Worm (Caenorhabditis elegans) whole organism, L4 larva: ENCODE measurements around the gene mtrr-1.

Source experiments
- F44E2.7 ChIP-seq: fragments of 200-800 bp; sonication (Bioruptor generic); IDR thresholded peaks from 2 replicates; pipeline ENCODE4 v2.1.2; 2022; ENCODE audit warnings: missing genetic modification characterization, missing compliant biosample characterization
- T20F7.1 ChIP-seq: fragments of 200-800 bp; sonication (Bioruptor generic); optimal IDR thresholded peaks from 2 replicates; lab custom pipeline; 2018; ENCODE audit warnings: mild to moderate bottlenecking, missing genetic modification characterization, missing compliant biosample characterization
- T26A8.4 ChIP-seq: fragments of 200-800 bp; sonication (Bioruptor generic); IDR thresholded peaks from 2 replicates; pipeline ENCODE4 v1.3.6; 2022; ENCODE audit warnings: missing genetic modification characterization, missing compliant biosample characterization
- Y48G9A.11 ChIP-seq: fragments of 200-800 bp; sonication (Bioruptor generic); IDR thresholded peaks from 2 replicates; pipeline ENCODE4 v1.3.6; 2022; ENCODE audit warnings: missing genetic modification reagents, missing genetic modification characterization, missing compliant biosample characterization
- ZK337.2 ChIP-seq: fragments of 200-800 bp; sonication (Bioruptor generic); IDR thresholded peaks from 2 replicates; pipeline ENCODE4 v1.3.6; 2022; ENCODE audit warnings: missing genetic modification reagents, missing genetic modification characterization, missing compliant biosample characterization
- aha-1 ChIP-seq: fragments of 150-350 bp; peaks from one replicate; lab custom pipeline; 2014; ENCODE audit warnings: missing biosample characterization, missing genetic modification characterization
- ama-1 ChIP-seq: fragments of 150-350 bp; optimal IDR thresholded peaks from 2 replicates; lab custom pipeline; 2014; ENCODE audit warnings: inconsistent platforms, mixed read lengths
- ceh-28 ChIP-seq: fragments of 150-350 bp; optimal IDR thresholded peaks from 2 replicates; lab custom pipeline; 2014; ENCODE audit warnings: missing biosample characterization, missing genetic modification reagents, missing genetic modification characterization
- daf-16 ChIP-seq, 3 experiments: sonication (generic microtip); optimal IDR thresholded peaks; 2 replicates each; lab custom pipeline; 2016 to 2017; ENCODE audit warnings: missing genetic modification characterization in 3 of 3, missing genetic modification reagents in 3 of 3, mild to moderate bottlenecking in 2 of 3, missing compliant biosample characterization in 2 of 3, missing biosample characterization in 1 of 3, moderate library complexity in 1 of 3
- daf-19 ChIP-seq: fragments of 200-800 bp; sonication (Bioruptor generic); conservative IDR thresholded peaks from 2 replicates; pipeline ENCODE4 v1.3.6; 2022; ENCODE audit warnings: missing genetic modification characterization, missing compliant biosample characterization
- dmd-6 ChIP-seq: fragments of 200-800 bp; sonication (Bioruptor generic); IDR thresholded peaks from 2 replicates; pipeline ENCODE4 v1.3.6; 2022; ENCODE audit warnings: missing genetic modification reagents, missing genetic modification characterization, missing compliant biosample characterization
- dmd-8 ChIP-seq: fragments of 200-800 bp; sonication (Bioruptor generic); IDR thresholded peaks from 2 replicates; pipeline ENCODE4 v1.3.6; 2022; ENCODE audit warnings: missing genetic modification characterization, missing compliant biosample characterization
- dmd-9 ChIP-seq: fragments of 200-800 bp; sonication (Bioruptor generic); IDR thresholded peaks from 2 replicates; pipeline ENCODE4 v1.3.6; 2022; ENCODE audit warnings: missing genetic modification reagents, missing genetic modification characterization, missing compliant biosample characterization
- fos-1 ChIP-seq: fragments of 150-350 bp; optimal IDR thresholded peaks from 2 replicates; lab custom pipeline; 2014; ENCODE audit warnings: missing biosample characterization, missing genetic modification characterization
- gei-8 ChIP-seq: fragments of 200-800 bp; sonication (Bioruptor generic); optimal IDR thresholded peaks from 2 replicates; lab custom pipeline; 2018; ENCODE audit warnings: mild to moderate bottlenecking, missing genetic modification characterization, missing compliant biosample characterization
- hlh-11 ChIP-seq: fragments of 200-800 bp; sonication (Bioruptor generic); optimal IDR thresholded peaks from 2 replicates; lab custom pipeline; 2018; ENCODE audit warnings: mild to moderate bottlenecking, missing genetic modification characterization, missing compliant biosample characterization
- hlh-30 ChIP-seq: sonication (generic microtip); optimal IDR thresholded peaks from 2 replicates; lab custom pipeline; 2017; ENCODE audit warnings: antibody characterized with exemption, mild to moderate bottlenecking, missing genetic modification characterization, missing compliant biosample characterization; ENCODE audit not compliant: insufficient read depth
- lim-7 ChIP-seq: fragments of 200-800 bp; sonication (Bioruptor generic); IDR thresholded peaks from 2 replicates; pipeline ENCODE4 v1.3.6; 2022; ENCODE audit warnings: missing genetic modification characterization, missing compliant biosample characterization
- lin-1 ChIP-seq: fragments of 200-800 bp; sonication (Bioruptor generic); IDR thresholded peaks from 2 replicates; pipeline ENCODE4 v1.3.6; 2022; ENCODE audit warnings: missing genetic modification reagents, missing genetic modification characterization, missing compliant biosample characterization
- lin-38 ChIP-seq: fragments of 200-800 bp; sonication (Bioruptor generic); IDR thresholded peaks from 2 replicates; pipeline ENCODE4 v1.3.6; 2022; ENCODE audit warnings: missing genetic modification reagents, missing genetic modification characterization, missing compliant biosample characterization
- lsy-2 ChIP-seq, 2 experiments: fragments of 150-350 bp in 1 of 2; sonication (generic microtip) in 1 of 2; optimal IDR thresholded peaks; 2 replicates each; lab custom pipeline; 2014 to 2017; ENCODE audit warnings: missing biosample characterization in 2 of 2, missing genetic modification characterization in 2 of 2
- mdl-1 ChIP-seq, 2 experiments: fragments of 150-350 bp in 1 of 2; sonication (generic microtip) in 1 of 2; optimal IDR thresholded peaks; 2 replicates each; lab custom pipeline; 2014 to 2017; ENCODE audit warnings: missing biosample characterization in 2 of 2, missing genetic modification characterization in 2 of 2
- mdt-29 ChIP-seq: fragments of 200-800 bp; sonication (Bioruptor generic); IDR thresholded peaks from 2 replicates; pipeline ENCODE4 v1.3.6; 2022; ENCODE audit warnings: missing genetic modification reagents, missing genetic modification characterization, missing compliant biosample characterization
- mes-2 ChIP-seq: sonication (generic microtip); optimal IDR thresholded peaks from 2 replicates; lab custom pipeline; 2016; ENCODE audit warnings: missing genotype, mild to moderate bottlenecking, missing genetic modification characterization, missing compliant biosample characterization; ENCODE audit not compliant: poor library complexity, severe bottlenecking
- mxl-2 ChIP-seq: fragments of 200-800 bp; sonication (Bioruptor generic); conservative IDR thresholded peaks from 2 replicates; pipeline ENCODE4 v1.3.6; 2022; ENCODE audit warnings: missing genetic modification reagents, missing genetic modification characterization, missing compliant biosample characterization
- nhr-10 ChIP-seq: fragments of 150-350 bp; optimal IDR thresholded peaks from 2 replicates; lab custom pipeline; 2014; ENCODE audit warnings: missing biosample characterization, missing genetic modification characterization
- nhr-25 ChIP-seq: sonication (generic microtip); optimal IDR thresholded peaks from 2 replicates; lab custom pipeline; 2017; ENCODE audit warnings: missing genetic modification characterization, mild to moderate bottlenecking, missing compliant biosample characterization, antibody characterized with exemption, moderate library complexity, borderline replicate concordance; ENCODE audit not compliant: insufficient read depth
- nhr-48 ChIP-seq: sonication (generic microtip); optimal IDR thresholded peaks from 2 replicates; lab custom pipeline; 2016; ENCODE audit warnings: mild to moderate bottlenecking, missing genetic modification characterization, missing compliant biosample characterization
- nhr-6 ChIP-seq: fragments of 150-350 bp; optimal IDR thresholded peaks from 2 replicates; lab custom pipeline; 2014; ENCODE audit warnings: missing biosample characterization, missing genetic modification characterization
- pha-4 ChIP-seq, 2 experiments: fragments of 150-350 bp in 1 of 2; fragments of 200-800 bp in 1 of 2; sonication (Bioruptor generic) in 1 of 2; IDR thresholded peaks in 1 of 2; optimal IDR thresholded peaks in 1 of 2; 2 replicates each; pipeline versions ENCODE4 v1.3.6 to Lab custom; 2014 to 2022; ENCODE audit warnings: missing genetic modification characterization in 2 of 2, missing genetic modification reagents in 2 of 2, missing biosample characterization in 1 of 2, missing compliant biosample characterization in 1 of 2
- php-3 ChIP-seq: fragments of 200-800 bp; sonication (Bioruptor generic); IDR thresholded peaks from 2 replicates; pipeline ENCODE4 v1.3.6; 2022; ENCODE audit warnings: missing genetic modification reagents, missing genetic modification characterization, missing compliant biosample characterization
- pqm-1 ChIP-seq: sonication (generic microtip); optimal IDR thresholded peaks from 2 replicates; lab custom pipeline; 2017; ENCODE audit warnings: missing biosample characterization, missing genetic modification characterization
- set-16 ChIP-seq: fragments of 200-800 bp; sonication (Bioruptor generic); IDR thresholded peaks from 2 replicates; pipeline ENCODE4 v1.3.6; 2022; ENCODE audit warnings: missing genetic modification reagents, missing genetic modification characterization, missing compliant biosample characterization
- skn-1 ChIP-seq: fragments of 150-350 bp; optimal IDR thresholded peaks from 2 replicates; lab custom pipeline; 2014; ENCODE audit warnings: missing biosample characterization, missing genetic modification characterization
- snpc-1.2 ChIP-seq: fragments of 200-800 bp; sonication (Bioruptor generic); IDR thresholded peaks from 2 replicates; pipeline ENCODE4 v1.3.6; 2022; ENCODE audit warnings: missing genetic modification reagents, missing genetic modification characterization, missing compliant biosample characterization
- spr-3 ChIP-seq: fragments of 200-800 bp; sonication (Bioruptor generic); optimal IDR thresholded peaks from 2 replicates; lab custom pipeline; 2018; ENCODE audit warnings: mild to moderate bottlenecking, missing genetic modification characterization, missing compliant biosample characterization
- tag-97 ChIP-seq: fragments of 200-800 bp; sonication (Bioruptor generic); IDR thresholded peaks from 2 replicates; pipeline ENCODE4 v1.3.6; 2022; ENCODE audit warnings: missing genetic modification characterization, missing compliant biosample characterization
- tra-1 ChIP-seq: fragments of 200-800 bp; sonication (Bioruptor generic); IDR thresholded peaks from 2 replicates; pipeline ENCODE4 v1.3.6; 2022; ENCODE audit warnings: missing genetic modification reagents, missing genetic modification characterization, missing compliant biosample characterization
- unc-62 ChIP-seq, 3 experiments: fragments of 150-350 bp in 1 of 3; sonication (generic microtip); optimal IDR thresholded peaks in 2 of 3; peaks in 1 of 3; 1 replicate in 1 of 3; 2 replicates in 2 of 3; lab custom pipeline; 2014 to 2017; ENCODE audit warnings: missing biosample characterization in 3 of 3, missing genetic modification characterization in 3 of 3, missing genetic modification reagents in 3 of 3, missing genotype in 1 of 3
- vab-7 ChIP-seq: fragments of 200-800 bp; sonication (Bioruptor generic); IDR thresholded peaks from 2 replicates; pipeline ENCODE4 v1.3.6; 2022; ENCODE audit warnings: missing genetic modification reagents, missing genetic modification characterization, missing compliant biosample characterization
- zfp-2 ChIP-seq: sonication (generic microtip); optimal IDR thresholded peaks from 2 replicates; lab custom pipeline; 2016; ENCODE audit warnings: mild to moderate bottlenecking, missing genetic modification characterization, missing compliant biosample characterization
- zfp-3 ChIP-seq: fragments of 200-800 bp; sonication (Bioruptor generic); conservative IDR thresholded peaks from 2 replicates; pipeline ENCODE4 v1.3.6; 2022; ENCODE audit warnings: missing genetic modification reagents, missing genetic modification characterization, missing compliant biosample characterization
- ztf-7 ChIP-seq: fragments of 150-350 bp; optimal IDR thresholded peaks from 2 replicates; lab custom pipeline; 2014; ENCODE audit warnings: missing biosample characterization, missing genetic modification characterization

Gene mtrr-1

ce11 chrII:9283668-9284357 lies 2.0 kb upstream of the mtrr-1 start (continued):
- TF ChIP-seq T20F7.1 (peak; percentile 62), daf-19 (no peak), pha-4 (GFP tag; IDR thresholded peaks at IDR 0.05; lab: Robert Waterston, UW) (peak; percentile 59; the same call in 1 of the 2 replicates), pha-4 (tag; optimal IDR thresholded peaks at IDR 0.05; lab: Kevin White, UChicago) (no peak), skn-1 (tag; lab: Kevin White, UChicago) (no peak), zfp-3 (GFP tag; lab: Robert Waterston, UW) (peak; percentile 67; the same call in 1 of the 2 replicates), Y48G9A.11 (GFP tag; lab: Robert Waterston, UW) (0 out of 2 replicates have a peak, but pooled peaks have one; percentile 25), unc-62 (GFP tag; optimal IDR thresholded peaks at IDR 0.05 in 1 of 2; lab: Kevin White, UChicago) (peak in 1 of 2 experiments; percentile 99), unc-62 (tag; optimal IDR thresholded peaks at IDR 0.05; lab: Kevin White, UChicago) (no peak), php-3 (peak; percentile 89), mdt-29 (GFP tag; lab: Robert Waterston, UW) (peak; percentile 53; the same call in 1 of the 2 replicates), spr-3 (GFP tag; lab: Kevin White, UChicago) (peak; percentile 20), nhr-48 (tag; lab: Kevin White, UChicago) (peak; percentile 74), nhr-10 (tag; lab: Kevin White, UChicago) (peak; percentile 19), ZK337.2 (no peak), lin-38 (GFP tag; lab: Robert Waterston, UW) (0 out of 2 replicates have a peak, but pooled peaks have one; percentile 12), tra-1 (GFP tag; lab: Robert Waterston, UW) (peak; percentile 50; the same call in 1 of the 2 replicates), mxl-2 (peak; percentile 63; the same call in 1 of the 2 replicates), lin-1 (GFP tag; lab: Robert Waterston, UW) (peak; percentile 71), mdl-1 (tag; optimal IDR thresholded peaks at IDR 0.05; lab: Kevin White, UChicago) (peak; percentile 70 to 96), dmd-6 (GFP tag; lab: Robert Waterston, UW) (peak; percentile 97), hlh-30 (tag; lab: Kevin White, UChicago) (peak; percentile 96), lim-7 (no peak), ztf-7 (peak; percentile 14), gei-8 (GFP tag; lab: Kevin White, UChicago) (no peak)

ce11 chrII:9284358-9285170 lies 1.2 kb upstream of the mtrr-1 start:
- TF ChIP-seq zfp-2 (tag; lab: Kevin White, UChicago) (no peak), fos-1 (tag; lab: Kevin White, UChicago) (no peak), F44E2.7 (GFP tag; lab: Robert Waterston, UW) (no peak), php-3 (peak; percentile 33; the same call in 1 of the 2 replicates), unc-62 (GFP tag; optimal IDR thresholded peaks at IDR 0.05 in 1 of 2; lab: Kevin White, UChicago) (peak; percentile 38 to 97), unc-62 (tag; optimal IDR thresholded peaks at IDR 0.05; lab: Kevin White, UChicago) (no peak), snpc-1.2 (GFP tag; lab: Robert Waterston, UW) (no peak), daf-16 (GFP tag; optimal IDR thresholded peaks at IDR 0.05; lab: Kevin White, UChicago) (no peak), daf-16 (tag; optimal IDR thresholded peaks at IDR 0.05; lab: Kevin White, UChicago) (peak; percentile 46), aha-1 (tag; lab: Kevin White, UChicago) (peak; percentile 76), set-16 (no peak), pqm-1 (peak; percentile 80), dmd-9 (GFP tag; lab: Robert Waterston, UW) (no peak), lsy-2 (tag; optimal IDR thresholded peaks at IDR 0.05; lab: Kevin White, UChicago) (peak in 1 of 2 experiments; percentile 52), ceh-28 (no peak), ama-1 (peak; percentile 76), mdl-1 (tag; optimal IDR thresholded peaks at IDR 0.05; lab: Kevin White, UChicago) (no peak), dmd-8 (no peak), hlh-11 (tag; lab: Kevin White, UChicago) (peak; percentile 16), lin-1 (GFP tag; lab: Robert Waterston, UW) (peak; percentile 13; the same call in 1 of the 2 replicates), nhr-6 (no peak), hlh-30 (tag; lab: Kevin White, UChicago) (no peak), nhr-25 (peak; percentile 24), tag-97 (GFP tag; lab: Robert Waterston, UW) (no peak), mes-2 (tag; lab: Kevin White, UChicago) (peak; percentile 51), T26A8.4 (GFP tag; lab: Robert Waterston, UW) (no peak; the same call in 1 of the 2 replicates), vab-7 (GFP tag; lab: Robert Waterston, UW) (0 out of 2 replicates have a peak, but pooled peaks have one; percentile 18), pha-4 (GFP tag; IDR thresholded peaks at IDR 0.05; lab: Robert Waterston, UW) (no peak), pha-4 (tag; optimal IDR thresholded peaks at IDR 0.05; lab: Kevin White, UChicago) (peak; percentile 51)
